Worm (Caenorhabditis elegans): ENCODE data around the gene srh-282.

ce11 chrIV:236138-236537 is 37.1 kb downstream of the srh-282 start:
- no peak for TF ChIP-seq ama-1 (optimal IDR thresholded peaks at IDR 0.05)
- no peak for TF ChIP-seq hmbx-1 (tag; optimal IDR thresholded peaks at IDR 0.05)
- TF ChIP-seq flt-1 (GFP tag; IDR thresholded peaks at IDR 0.05): no peak
- TF ChIP-seq ets-7 (tag; optimal IDR thresholded peaks at IDR 0.05): no peak
- no peak for TF ChIP-seq tra-4 (tag; optimal IDR thresholded peaks at IDR 0.05)
- no peak for TF ChIP-seq scrt-1 (GFP tag; IDR thresholded peaks at IDR 0.05)
- no peak for TF ChIP-seq sea-1 (GFP tag; conservative IDR thresholded peaks at IDR 0.05)
